Fruit fly (Drosophila melanogaster) whole organism, prepupa: Measurements from ENCODE around the gene DENR.
A peak's percentile ranks its signal among the peaks of the same experiment; 100 is the strongest.

ENCODE experiments used
- CG34406 ChIP-seq: fragments of 200-800 bp; sonication (Bioruptor generic); optimal IDR thresholded peaks from 3 replicates; lab custom pipeline; 2016; ENCODE audit warnings: missing biosample characterization, missing genetic modification characterization
- CG6163 ChIP-seq: fragments of 200-800 bp; sonication (Bioruptor generic); IDR thresholded peaks from 3 replicates; pipeline ENCODE4 v1.3.6; 2022; ENCODE audit warnings: missing biosample characterization, missing genetic modification characterization
- CG8119 ChIP-seq: fragments of 200-800 bp; sonication (Bioruptor generic); IDR thresholded peaks from 3 replicates; pipeline ENCODE4 v1.3.6; 2022; ENCODE audit warnings: missing biosample characterization, missing genetic modification characterization
- Eip93F ChIP-seq: fragments of 200-800 bp; sonication (Bioruptor generic); optimal IDR thresholded peaks from 2 replicates; lab custom pipeline; 2016; ENCODE audit warnings: missing biosample characterization, mild to moderate bottlenecking, missing genetic modification characterization
- Hr39 ChIP-seq: fragments of 200-800 bp; sonication (Bioruptor generic); optimal IDR thresholded peaks from 2 replicates; lab custom pipeline; 2016; ENCODE audit warnings: missing biosample characterization, missing genetic modification characterization

- TF ChIP-seq Eip93F: no peak
- TF ChIP-seq CG34406 (GFP tag; lab: Kevin White, UChicago): no peak
- TF ChIP-seq Hr39 (GFP tag; lab: Kevin White, UChicago): no peak
- peak; percentile 61; the same call in 2 of the 3 replicates for TF ChIP-seq CG6163 (GFP tag; lab: Robert Waterston, UW)
- peak; percentile 48; the same call in 1 of the 3 replicates for TF ChIP-seq CG8119 (GFP tag; lab: Robert Waterston, UW)
Measured at dm6 chrX:16906065-16906464, 19.7 kb upstream of the DENR start.
